Fruit fly (Drosophila melanogaster): ENCODE measurements around the gene CG11417.

DNA sequence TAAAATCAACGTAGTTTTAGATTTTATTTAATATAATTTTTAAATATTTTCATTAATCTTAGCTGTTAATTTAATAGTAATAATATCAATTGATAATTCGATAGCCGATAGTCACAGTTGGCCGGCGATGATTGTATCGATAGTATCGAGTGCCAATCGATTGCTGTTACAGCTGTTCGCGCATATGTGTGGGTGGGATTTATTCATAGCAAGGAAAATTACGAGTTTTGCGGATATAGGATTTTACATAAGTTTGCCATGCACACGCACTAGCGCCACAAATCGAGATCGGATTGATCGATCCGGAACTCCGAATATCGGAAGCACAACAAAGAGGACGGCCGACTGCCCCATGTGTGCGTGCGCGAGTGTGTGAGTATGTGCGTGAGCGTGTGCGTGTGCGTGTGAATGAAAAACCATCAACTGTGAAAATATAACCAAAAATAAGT lies 11.8 kb upstream of the CG11417 start, which contains the start of gene Naa30A:
- TF ChIP-seq usp (GFP tag; optimal IDR thresholded peaks at IDR 0.05) (no peak), Six4 (GFP tag; optimal IDR thresholded peaks at IDR 0.05) (no peak), Blimp-1 (GFP tag; optimal IDR thresholded peaks at IDR 0.05) (no peak), Chrac-16 (GFP tag; optimal IDR thresholded peaks at IDR 0.05) (no peak), CG4404 (GFP tag; IDR thresholded peaks at IDR 0.05) (no peak), Pdp1 (GFP tag; optimal IDR thresholded peaks at IDR 0.05) (peak in 1 of 2 experiments; percentile 51), Opbp (GFP tag; IDR thresholded peaks at IDR 0.05; ENCODE audit: partially characterized antibody) (peak; percentile 96), grau (tag; optimal IDR thresholded peaks at IDR 0.05) (peak; percentile 47), wor (GFP tag; IDR thresholded peaks at IDR 0.05) (no peak), lola (GFP tag; optimal IDR thresholded peaks at IDR 0.05) (no peak), CG15479 (GFP tag; optimal IDR thresholded peaks at IDR 0.05) (no peak), CG9932 (GFP tag; IDR thresholded peaks at IDR 0.05) (peak; percentile 22; the same call in 1 of the 2 replicates)
